Worm (Caenorhabditis elegans): ENCODE measurements around the gene R02D5.4.

The R02D5.4 gene

DNA sequence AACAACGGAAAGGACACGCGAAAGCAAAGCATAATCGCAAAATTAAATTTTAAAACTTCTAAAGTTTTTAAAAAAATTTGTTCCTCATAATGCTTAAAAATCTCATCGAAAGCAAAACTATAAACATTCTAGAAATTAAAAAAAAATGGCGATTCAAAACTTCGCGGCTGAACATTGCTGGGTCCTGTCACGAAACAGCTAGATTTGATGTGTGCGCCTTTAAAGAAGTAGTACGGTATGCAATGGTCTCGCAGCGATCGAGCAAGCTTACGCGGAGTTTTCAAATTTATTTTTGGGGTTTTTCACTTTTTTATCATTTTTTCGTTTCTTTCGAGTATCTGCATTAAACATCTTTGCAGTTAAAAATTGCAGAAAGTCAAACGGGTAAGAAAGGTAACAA is 27.4 kb downstream of the R02D5.4 start, which contains the start of gene coh-3 (continued):
- TF ChIP-seq B0336.3 (GFP tag; IDR thresholded peaks at IDR 0.05) (peak; percentile 53; the same call in 1 of the 2 replicates), hmg-1.2 (GFP tag; IDR thresholded peaks at IDR 0.05) (peak; percentile 49; the same call in 1 of the 2 replicates), lin-35 (GFP tag; optimal IDR thresholded peaks at IDR 0.05) (peak in 1 of 3 experiments; percentile 30), F23B12.7 (tag; optimal IDR thresholded peaks at IDR 0.05; ENCODE audit: insufficient read depth) (peak; percentile 65), mes-4 (tag; optimal IDR thresholded peaks at IDR 0.05) (no peak), C17E4.6 (GFP tag; IDR thresholded peaks at IDR 0.05) (peak; percentile 78; the same call in 1 of the 2 replicates), athp-1 (tag; optimal IDR thresholded peaks at IDR 0.05) (peak; percentile 25), B0019.2 (GFP tag; conservative IDR thresholded peaks at IDR 0.05) (peak; percentile 33; the same call in 1 of the 2 replicates), dox-1 (GFP tag; IDR thresholded peaks at IDR 0.05) (peak; percentile 81), madf-8 (GFP tag; conservative IDR thresholded peaks at IDR 0.05) (peak; percentile 96), Y67H2A.10 (GFP tag; conservative IDR thresholded peaks at IDR 0.05) (0 out of 2 replicates have a peak, but pooled peaks have one; percentile 25), zfh-2 (GFP tag; conservative IDR thresholded peaks at IDR 0.05) (no peak), F33H1.4 (GFP tag; IDR thresholded peaks at IDR 0.05) (peak; percentile 99), dpl-1 (GFP tag; optimal IDR thresholded peaks at IDR 0.05) (peak; percentile 90), snpc-4 (GFP tag; optimal IDR thresholded peaks at IDR 0.05) (no peak), snpc-4 (tag; optimal IDR thresholded peaks at IDR 0.05) (peak in 3 of 4 experiments; percentile 46 to 74 (median 71))

DNA sequence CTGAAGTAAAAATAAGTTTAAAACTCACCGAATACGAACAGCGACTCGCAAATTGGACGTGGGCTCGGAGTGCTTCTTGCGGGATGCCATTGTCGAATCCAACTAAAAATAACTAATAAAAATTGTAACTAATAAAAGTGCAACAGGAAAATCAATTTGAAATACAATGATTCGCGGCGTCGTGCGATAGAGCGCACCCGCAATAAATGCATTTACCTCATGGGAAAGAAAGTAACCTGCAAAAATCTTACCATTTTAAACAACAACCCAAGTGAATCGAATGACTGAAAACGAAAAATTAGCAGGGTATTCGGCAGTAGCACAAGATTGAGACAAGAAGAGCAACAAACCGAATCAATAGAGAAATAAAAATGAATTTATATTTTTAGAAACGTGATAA is 27.9 kb downstream of the R02D5.4 start, which contains the start of gene bmk-1:
TSS of gene bmk-1 (minus strand) at position 359 of the 400 bp plus-strand sequence.
- TF ChIP-seq lir-1 (GFP tag; conservative IDR thresholded peaks at IDR 0.05), result no peak
- TF ChIP-seq hlh-26 (GFP tag; conservative IDR thresholded peaks at IDR 0.05), result no peak
- no peak for TF ChIP-seq dpff-1 (tag; optimal IDR thresholded peaks at IDR 0.05)
- no peak for TF ChIP-seq zim-3 (tag; optimal IDR thresholded peaks at IDR 0.05)
- TF ChIP-seq madf-6 (GFP tag; IDR thresholded peaks at IDR 0.05), result 0 out of 2 replicates have a peak, but pooled peaks have one; percentile 32
- no peak for TF ChIP-seq lin-26 (GFP tag; IDR thresholded peaks at IDR 0.05)
- peak; percentile 6; the same call in 1 of the 2 replicates for TF ChIP-seq mcd-1 (GFP tag; IDR thresholded peaks at IDR 0.05)
- peak; percentile 21 for TF ChIP-seq efl-1 (GFP tag; optimal IDR thresholded peaks at IDR 0.05)
- no peak for TF ChIP-seq hlh-12 (tag; optimal IDR thresholded peaks at IDR 0.05)
- no peak for TF ChIP-seq Y53F4B.3 (GFP tag; IDR thresholded peaks at IDR 0.05)
- no peak for TF ChIP-seq nhr-179 (tag; optimal IDR thresholded peaks at IDR 0.05)
- TF ChIP-seq ceh-27 (GFP tag; optimal IDR thresholded peaks at IDR 0.05), result no peak
- no peak for TF ChIP-seq tlf-1 (GFP tag; optimal IDR thresholded peaks at IDR 0.05)
- TF ChIP-seq F22D6.2 (tag; optimal IDR thresholded peaks at IDR 0.05), result no peak
- TF ChIP-seq egl-44 (GFP tag; IDR thresholded peaks at IDR 0.05), result no peak
- no peak for TF ChIP-seq pbrm-1 (GFP tag; IDR thresholded peaks at IDR 0.05)
- no peak for TF ChIP-seq mes-4 (tag; optimal IDR thresholded peaks at IDR 0.05)
- no peak for TF ChIP-seq ceh-79 (tag; optimal IDR thresholded peaks at IDR 0.05)
- TF ChIP-seq nhr-80 (tag; optimal IDR thresholded peaks at IDR 0.05), result no peak
- TF ChIP-seq ztf-22 (GFP tag; optimal IDR thresholded peaks at IDR 0.05), result no peak
- no peak for TF ChIP-seq nhr-27 (tag; optimal IDR thresholded peaks at IDR 0.05)
- no peak for TF ChIP-seq C17E4.6 (GFP tag; IDR thresholded peaks at IDR 0.05)
- TF ChIP-seq ets-4 (GFP tag; optimal IDR thresholded peaks at IDR 0.05), result no peak
- TF ChIP-seq akir-1 (GFP tag; optimal IDR thresholded peaks at IDR 0.05), result no peak
- 0 out of 2 replicates have a peak, but pooled peaks have one; percentile 36 for TF ChIP-seq aptf-2 (GFP tag; conservative IDR thresholded peaks at IDR 0.05)
- no peak for TF ChIP-seq B0019.2 (GFP tag; conservative IDR thresholded peaks at IDR 0.05)

Data from whole organism, young adult.